Worm (Caenorhabditis elegans) whole organism, L4/young adult: ENCODE results near the gene F17E9.3.

Experiments
- W03F9.2 ChIP-seq: fragments of 150-350 bp; optimal IDR thresholded peaks from 2 replicates; lab custom pipeline; 2014; ENCODE audit warnings: missing biosample characterization, missing genetic modification characterization
- him-1 ChIP-seq: sonication (generic microtip); optimal IDR thresholded peaks from 2 replicates; lab custom pipeline; 2016; ENCODE audit warnings: missing genotype, missing genetic modification reagents, missing genetic modification characterization, missing compliant biosample characterization

ce11 chrIV:8347051-8347450 is 7.6 kb upstream of the F17E9.3 start, which contains the start of the genes F17E9.18 and F17E9.15:
- no peak for TF ChIP-seq him-1 (tag; lab: Kevin White, UChicago)
- no peak for TF ChIP-seq W03F9.2 (tag; lab: Kevin White, UChicago)
